Worm (Caenorhabditis elegans) whole organism, L4 larva: ENCODE data around the gene srx-29.
"Not testable (repeated sequence)": the region's sequence is repeated elsewhere in the genome, so short reads cannot be mapped to it uniquely, and the experiment has no call there.

Experiments used
- F49E8.2 ChIP-seq: sonication (generic microtip); optimal IDR thresholded peaks from 2 replicates; lab custom pipeline; 2016; ENCODE audit warnings: missing compliant biosample characterization, mild to moderate bottlenecking, missing genetic modification characterization, borderline replicate concordance
- aha-1 ChIP-seq: fragments of 150-350 bp; peaks from one replicate; lab custom pipeline; 2014; ENCODE audit warnings: missing biosample characterization, missing genetic modification characterization
- lin-39 ChIP-seq: fragments of 150-350 bp; optimal IDR thresholded peaks from 2 replicates; lab custom pipeline; 2014; ENCODE audit warnings: missing biosample characterization, missing genetic modification reagents, missing genetic modification characterization
- mxl-3 ChIP-seq: fragments of 200-800 bp; sonication (Bioruptor generic); optimal IDR thresholded peaks from 2 replicates; lab custom pipeline; 2018; ENCODE audit warnings: mild to moderate bottlenecking, missing genetic modification characterization, missing compliant biosample characterization
- nhr-28 ChIP-seq: fragments of 150-350 bp; optimal IDR thresholded peaks from 2 replicates; lab custom pipeline; 2014; ENCODE audit warnings: missing biosample characterization, missing genetic modification characterization

DNA sequence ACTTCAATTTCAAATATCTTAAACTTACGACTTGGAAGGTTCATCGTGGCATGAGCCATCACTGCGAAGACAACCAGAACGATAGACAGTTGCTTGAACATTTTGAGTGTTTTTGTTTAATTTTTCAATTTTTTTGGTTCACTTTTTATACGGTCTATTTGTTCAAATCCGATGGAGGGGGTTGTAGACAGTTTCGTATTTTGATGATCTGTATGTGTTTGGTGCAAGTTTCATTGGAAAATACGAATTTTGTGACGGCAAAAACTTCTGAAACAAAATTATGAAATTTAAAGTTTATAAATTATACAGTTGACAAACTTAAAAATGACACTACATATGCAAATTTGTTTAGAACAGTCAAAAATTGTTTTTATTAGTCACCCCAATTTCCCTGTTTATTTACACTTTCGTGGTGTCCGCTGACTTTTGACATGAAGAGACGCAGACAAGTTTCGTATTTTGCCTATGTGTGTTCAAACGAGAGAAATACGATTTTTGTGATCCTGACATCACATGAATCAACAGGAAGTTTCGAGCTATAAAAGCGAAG is 50.4 kb downstream of the srx-29 start, which contains the start of the genes C55A1.7 and C55A1.6:
- TF ChIP-seq lin-39; mxl-3 (GFP tag; lab: Kevin White, UChicago); F49E8.2; nhr-28 (tag; lab: Kevin White, UChicago); aha-1: not testable (repeated sequence)
